Fruit fly (Drosophila melanogaster): ENCODE results near the gene CG42507.

Gene CG42507

dm6 chr3L:14781863-14782218 lies 24.1 kb upstream of the CG42507 start:
- no peak for TF ChIP-seq CTCF (optimal IDR thresholded peaks at IDR 0.05)
- no peak for TF ChIP-seq CG8478 (optimal IDR thresholded peaks at IDR 0.05)

- TF ChIP-seq CTCF (optimal IDR thresholded peaks at IDR 0.05) (no peak), CG8478 (optimal IDR thresholded peaks at IDR 0.05) (no peak)
Observed at dm6 chr3L:14781082-14781862, 23.5 kb upstream of the CG42507 start.

- TF ChIP-seq CTCF (optimal IDR thresholded peaks at IDR 0.05), result no peak
- no peak for TF ChIP-seq CG8478 (optimal IDR thresholded peaks at IDR 0.05)
Observed at dm6 chr3L:14780187-14780586, 22.4 kb upstream of the CG42507 start.

DNA sequence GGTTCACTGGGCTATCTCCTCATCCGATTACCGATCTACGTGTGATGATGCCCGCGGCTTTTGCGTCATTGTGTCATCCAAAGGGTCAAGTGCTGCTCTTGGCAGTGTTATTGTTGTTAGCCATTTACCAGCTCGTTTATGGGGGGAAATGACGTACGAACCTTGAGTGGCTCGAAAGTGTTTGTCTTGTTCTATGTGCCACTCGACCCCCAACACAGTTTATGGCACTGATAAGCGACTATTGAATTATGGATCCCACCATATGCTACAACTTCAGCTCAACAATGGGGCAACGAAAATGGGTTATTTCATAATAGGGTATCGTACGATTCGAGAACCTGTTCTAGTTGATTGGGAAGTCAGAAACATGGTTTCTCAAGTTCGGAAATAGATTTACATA lies 21.5 kb upstream of the CG42507 start:
- TF ChIP-seq CG8478 (optimal IDR thresholded peaks at IDR 0.05), result no peak
- TF ChIP-seq CTCF (optimal IDR thresholded peaks at IDR 0.05), result no peak

DNA sequence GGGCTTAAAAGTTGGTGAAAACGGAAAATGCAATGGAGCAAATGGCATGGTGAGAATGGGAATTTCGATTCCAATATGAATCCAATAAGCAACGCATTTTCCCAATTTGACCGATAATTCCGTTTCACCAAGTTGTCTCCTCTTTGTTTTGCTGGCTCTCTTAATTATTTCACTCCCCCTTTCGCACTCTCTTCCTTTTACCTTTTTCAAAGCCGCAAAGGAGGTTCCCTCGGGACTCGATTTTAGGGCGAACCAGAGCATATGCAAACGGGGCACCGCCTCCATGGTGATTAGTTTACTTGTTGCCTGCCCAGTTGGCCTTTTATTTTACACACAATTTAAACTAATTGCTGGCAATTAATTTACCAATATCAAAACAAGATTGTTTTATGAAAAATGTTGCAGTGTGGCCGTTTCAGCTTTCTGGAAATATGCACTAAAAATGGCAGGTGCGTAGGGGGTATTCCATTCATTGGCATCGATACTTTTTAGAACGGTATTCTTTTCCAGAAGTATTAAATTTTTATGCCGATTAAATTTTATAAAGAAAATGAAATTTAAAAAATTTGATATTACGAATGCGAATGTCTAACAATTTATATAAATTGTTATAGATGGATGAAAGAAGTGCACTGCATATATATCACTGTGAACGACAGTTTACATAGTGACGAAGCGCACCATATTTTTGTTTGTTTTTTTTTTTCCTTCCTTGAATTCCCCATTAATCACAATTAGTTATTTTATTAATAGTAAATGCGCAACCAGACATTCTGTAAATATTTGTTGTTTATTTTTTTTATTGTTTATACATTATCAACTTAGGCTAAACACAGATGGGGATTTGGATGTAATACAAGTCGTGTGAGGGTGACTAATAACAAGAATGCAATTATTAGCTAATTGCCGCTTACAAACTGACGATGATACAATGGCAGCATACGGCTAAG lies 18.2 kb upstream of the CG42507 start, which contains the start of gene mop:
TSS of gene mop (minus strand) at position 419 of the 950 bp plus-strand sequence.
- TF ChIP-seq CTCF (optimal IDR thresholded peaks at IDR 0.05) (no peak), CG8478 (optimal IDR thresholded peaks at IDR 0.05) (no peak)

DNA sequence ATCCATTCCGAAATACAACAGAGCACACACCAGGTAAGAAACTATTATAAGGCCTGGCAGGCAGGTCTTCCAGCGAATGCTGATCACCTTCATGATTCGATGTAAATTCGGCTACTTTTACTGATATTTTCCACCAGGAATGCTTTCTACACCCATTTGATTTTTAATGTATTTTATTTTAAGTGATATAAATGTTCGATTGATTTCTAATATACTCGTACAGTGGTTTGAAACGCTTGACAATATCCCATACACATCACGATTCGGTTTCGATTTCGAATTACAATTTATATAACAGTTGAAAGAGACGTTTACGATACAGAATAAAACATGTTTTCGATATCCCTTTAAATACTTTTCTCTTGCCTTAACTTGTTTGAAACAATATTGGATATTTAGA lies 11.4 kb upstream of the CG42507 start, which contains the start of gene Mgat4b:
TSS of gene Mgat4b (minus strand) at position 101 of the 400 bp plus-strand sequence.
- no peak for TF ChIP-seq CTCF (optimal IDR thresholded peaks at IDR 0.05)
- no peak for TF ChIP-seq CG8478 (optimal IDR thresholded peaks at IDR 0.05)

DNA sequence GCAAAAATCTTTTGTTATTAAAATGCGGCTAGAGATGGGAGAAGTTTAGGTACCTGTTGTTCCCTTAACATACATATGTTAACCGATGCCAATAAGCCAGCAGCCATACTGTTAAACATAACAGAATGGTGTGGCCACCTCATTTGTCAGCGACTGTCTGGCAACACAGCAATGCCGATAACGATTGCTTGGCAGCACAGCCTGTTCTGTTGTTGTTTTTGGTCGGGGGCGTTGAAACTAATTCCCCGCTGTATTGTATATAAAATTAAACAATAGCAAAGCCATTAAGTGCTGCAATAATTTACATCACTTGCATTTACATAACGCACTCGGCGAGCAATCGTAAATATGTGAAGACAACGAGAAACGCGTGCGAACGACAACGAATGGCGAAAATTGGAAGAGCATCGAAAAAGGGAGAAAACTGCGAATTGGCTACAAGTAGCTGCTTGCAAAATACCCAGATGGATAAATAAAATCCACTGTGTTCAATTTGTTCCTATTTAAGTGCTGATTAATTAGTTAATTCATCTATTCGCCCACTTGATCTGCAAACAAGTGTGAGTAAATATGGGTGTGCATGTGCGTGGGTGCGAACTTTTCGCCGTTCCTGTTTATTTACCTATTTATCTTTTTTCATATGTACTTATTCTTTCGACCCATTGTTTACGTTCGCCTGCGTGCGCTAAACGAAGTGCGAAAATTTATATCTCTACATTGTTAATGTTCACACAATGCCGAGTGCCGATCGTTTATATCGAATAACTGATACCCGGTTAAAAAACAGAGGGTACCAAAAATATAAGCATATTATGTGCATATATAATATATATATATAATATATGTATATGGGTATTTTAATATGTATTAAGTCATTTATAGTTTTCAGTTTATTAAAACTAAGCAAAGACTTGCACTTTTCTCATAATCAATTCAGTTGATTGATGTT lies 4.3 kb upstream of the CG42507 start, which contains the start of the genes Tsen34 and Mgat4a:
TSS of gene Tsen34 (minus strand) at position 8 of the 949 bp plus-strand sequence.
TSS of gene Mgat4a (plus strand) at position 192 of the 949 bp plus-strand sequence.
- no peak for TF ChIP-seq CG8478 (optimal IDR thresholded peaks at IDR 0.05)
- TF ChIP-seq CTCF (optimal IDR thresholded peaks at IDR 0.05), result peak in 1 of 2 experiments; percentile 29

- TF ChIP-seq CG8478 (optimal IDR thresholded peaks at IDR 0.05), result no peak
- no peak for TF ChIP-seq CTCF (optimal IDR thresholded peaks at IDR 0.05)
Observed at dm6 chr3L:14760949-14761348, 3.2 kb upstream of the CG42507 start, which contains the start of gene Trl. Trl (minus strand) TSS chr3L:14761049.

DNA sequence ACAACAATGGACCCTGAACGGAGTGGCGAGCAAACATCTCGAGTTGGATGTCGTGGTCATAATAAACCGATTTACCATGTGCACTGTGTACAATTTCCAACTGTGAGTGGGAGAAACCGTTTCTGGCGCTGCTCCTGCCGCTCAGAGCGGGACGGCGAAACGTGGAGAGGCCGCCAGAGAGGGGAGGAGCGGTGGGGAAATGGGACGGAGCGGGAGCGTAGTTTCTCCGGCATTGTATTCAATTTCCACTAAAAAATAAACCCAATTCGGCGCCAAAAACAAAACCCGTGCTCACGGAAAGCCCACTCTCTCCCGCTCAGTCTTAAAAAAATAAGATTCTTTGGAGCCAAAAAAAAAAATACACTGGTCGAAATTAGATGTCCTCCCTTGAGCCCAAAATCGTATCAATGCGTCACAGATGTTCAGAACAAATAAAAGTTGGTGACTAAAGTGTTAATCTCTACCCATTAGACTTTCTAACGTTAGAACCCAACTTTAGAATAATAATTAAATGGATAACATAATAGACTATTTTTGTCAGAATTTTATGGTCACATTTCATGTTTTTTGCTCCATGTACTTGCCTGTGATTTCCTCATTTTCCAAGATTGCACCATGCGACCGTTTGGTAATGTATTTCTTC lies 2.3 kb upstream of the CG42507 start:
- TF ChIP-seq CTCF (optimal IDR thresholded peaks at IDR 0.05) (no peak), CG8478 (optimal IDR thresholded peaks at IDR 0.05) (no peak)

DNA sequence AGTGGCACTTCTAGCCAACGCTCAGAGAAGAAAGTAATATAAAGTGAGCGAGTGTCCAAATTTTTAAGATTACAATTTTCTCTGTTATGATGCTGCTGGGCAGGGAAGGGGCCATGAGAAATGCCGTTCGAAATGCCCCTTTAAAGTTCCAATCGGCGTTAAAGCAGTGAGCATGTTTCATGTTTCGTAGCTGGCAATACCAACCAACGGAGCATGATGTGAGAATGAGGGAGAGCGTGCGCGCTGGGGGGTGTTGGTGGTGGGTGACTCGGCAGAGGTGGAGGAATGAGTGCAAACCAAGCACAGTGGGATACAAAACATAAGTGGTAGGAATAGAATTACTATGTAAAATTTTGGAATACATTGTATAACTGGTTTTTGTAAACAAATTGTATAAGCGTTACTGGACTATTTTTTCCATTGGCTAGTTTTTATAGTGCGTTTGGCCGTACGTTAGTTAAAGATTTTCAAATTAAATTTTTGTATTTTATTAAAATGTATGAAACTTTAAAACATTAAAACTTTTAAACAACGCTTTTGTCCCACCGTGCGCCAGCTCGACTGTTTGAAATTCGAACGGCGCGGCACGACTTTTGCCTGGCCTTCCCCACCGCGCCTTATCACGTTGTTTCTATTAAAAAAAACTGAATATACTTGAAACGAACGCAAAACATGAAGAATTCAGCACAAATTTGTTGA lies 1.5 kb upstream of the CG42507 start:
- TF ChIP-seq CTCF (optimal IDR thresholded peaks at IDR 0.05), result no peak
- no peak for TF ChIP-seq CG8478 (optimal IDR thresholded peaks at IDR 0.05)

dm6 chr3L:14758730-14759096 lies 951 bp upstream of the CG42507 start:
- TF ChIP-seq CTCF (optimal IDR thresholded peaks at IDR 0.05) (no peak), CG8478 (optimal IDR thresholded peaks at IDR 0.05) (no peak)

dm6 chr3L:14756724-14757463 lies 868 bp downstream of the CG42507 start:
- TF ChIP-seq CG8478 (optimal IDR thresholded peaks at IDR 0.05) (no peak), CTCF (optimal IDR thresholded peaks at IDR 0.05) (peak in 1 of 2 experiments; percentile 9)

All from S2 (cell line).